Worm (Caenorhabditis elegans) whole organism, early embryonic: Measurements from ENCODE around the gene C06E4.6.

Experiments used
- B0310.2 ChIP-seq: sonication (generic microtip); optimal IDR thresholded peaks from 2 replicates; lab custom pipeline; 2016; ENCODE audit warnings: mild to moderate bottlenecking, missing genetic modification characterization, missing compliant biosample characterization
- F13C5.2 ChIP-seq: sonication (generic microtip); optimal IDR thresholded peaks from 2 replicates; lab custom pipeline; 2017; ENCODE audit warnings: mild to moderate bottlenecking, missing genetic modification characterization, inconsistent platforms, missing compliant biosample characterization
- aly-1 ChIP-seq: sonication (generic microtip); optimal IDR thresholded peaks from 2 replicates; lab custom pipeline; 2016; ENCODE audit warnings: missing genetic modification characterization, missing compliant biosample characterization
- ama-1 ChIP-seq: fragments of 150-350 bp; optimal IDR thresholded peaks from 2 replicates; lab custom pipeline; 2014
- ceh-13 ChIP-seq: fragments of 200-800 bp; sonication (Bioruptor generic); optimal IDR thresholded peaks from 2 replicates; lab custom pipeline; 2018; ENCODE audit warnings: mild to moderate bottlenecking, missing genetic modification characterization, missing compliant biosample characterization
- ceh-36 ChIP-seq: sonication (generic microtip); optimal IDR thresholded peaks from 2 replicates; lab custom pipeline; 2016; ENCODE audit warnings: missing genetic modification characterization, inconsistent platforms, missing compliant biosample characterization
- ets-7 ChIP-seq: sonication (generic microtip); optimal IDR thresholded peaks from 2 replicates; lab custom pipeline; 2016; ENCODE audit warnings: missing genotype, missing genetic modification characterization, missing compliant biosample characterization
- flt-1 ChIP-seq: fragments of 200-800 bp; sonication (Bioruptor generic); IDR thresholded peaks from 2 replicates; pipeline ENCODE4 v1.3.6; 2022; ENCODE audit warnings: missing genetic modification characterization, missing compliant biosample characterization
- hmbx-1 ChIP-seq: sonication (generic microtip); optimal IDR thresholded peaks from 2 replicates; lab custom pipeline; 2016; ENCODE audit warnings: mild to moderate bottlenecking, missing genetic modification characterization, missing compliant biosample characterization
- hmg-4 ChIP-seq: fragments of 200-800 bp; sonication (Bioruptor generic); optimal IDR thresholded peaks from 2 replicates; lab custom pipeline; 2018; ENCODE audit warnings: mild to moderate bottlenecking, missing genetic modification characterization, missing compliant biosample characterization
- hnd-1 ChIP-seq: sonication (generic microtip); optimal IDR thresholded peaks from 2 replicates; lab custom pipeline; 2016; ENCODE audit warnings: missing genetic modification characterization, missing compliant biosample characterization
- pes-1 ChIP-seq: fragments of 200-800 bp; sonication (Bioruptor generic); IDR thresholded peaks from 2 replicates; pipeline ENCODE4 v1.3.6; 2022; ENCODE audit warnings: missing genetic modification reagents, missing genetic modification characterization, missing compliant biosample characterization
- scrt-1 ChIP-seq: fragments of 200-800 bp; sonication (Bioruptor generic); IDR thresholded peaks from 2 replicates; pipeline ENCODE4 v1.3.6; 2022; ENCODE audit warnings: missing genetic modification characterization, missing compliant biosample characterization
- sea-1 ChIP-seq: fragments of 200-800 bp; sonication (Bioruptor generic); conservative IDR thresholded peaks from 2 replicates; pipeline ENCODE4 v1.3.6; 2022; ENCODE audit warnings: missing genetic modification characterization, missing compliant biosample characterization
- tbx-11 ChIP-seq: fragments of 200-800 bp; sonication (Bioruptor generic); IDR thresholded peaks from 2 replicates; pipeline ENCODE4 v1.3.6; 2022; ENCODE audit warnings: missing genetic modification characterization, missing compliant biosample characterization
- tbx-37 ChIP-seq: fragments of 200-800 bp; sonication (Bioruptor generic); conservative IDR thresholded peaks from 2 replicates; pipeline ENCODE4 v1.3.6; 2022; ENCODE audit warnings: missing genetic modification reagents, missing genetic modification characterization, missing compliant biosample characterization
- tra-4 ChIP-seq: sonication (generic microtip); optimal IDR thresholded peaks from 2 replicates; lab custom pipeline; 2017; ENCODE audit warnings: missing genetic modification characterization, missing compliant biosample characterization

Gene C06E4.6

ce11 chrIV:7227072-7227471 lies 31.0 kb downstream of the C06E4.6 start, which contains the start of gene R13A1.10:
TSS of gene R13A1.10 (minus strand) at chrIV:7227172.
- no peak for TF ChIP-seq ama-1 (lab: Kevin White, UChicago)
- TF ChIP-seq F13C5.2, result no peak
- TF ChIP-seq pes-1 (GFP tag; lab: Robert Waterston, UW), result no peak
- TF ChIP-seq aly-1 (tag; lab: Kevin White, UChicago), result no peak
- no peak for TF ChIP-seq scrt-1 (GFP tag; lab: Robert Waterston, UW)
- no peak for TF ChIP-seq tbx-37 (GFP tag; lab: Robert Waterston, UW)
- no peak for TF ChIP-seq flt-1 (GFP tag; lab: Robert Waterston, UW)
- no peak for TF ChIP-seq hnd-1
- TF ChIP-seq sea-1 (GFP tag; lab: Robert Waterston, UW), result no peak
- no peak for TF ChIP-seq B0310.2 (tag; lab: Kevin White, UChicago)

ce11 chrIV:7222088-7222487 lies 36.0 kb downstream of the C06E4.6 start:
- TF ChIP-seq ama-1 (lab: Kevin White, UChicago) (no peak), scrt-1 (GFP tag; lab: Robert Waterston, UW) (no peak), pes-1 (GFP tag; lab: Robert Waterston, UW) (no peak), hmbx-1 (tag; lab: Kevin White, UChicago) (no peak), flt-1 (GFP tag; lab: Robert Waterston, UW) (no peak), hnd-1 (no peak), ets-7 (no peak), hmg-4 (GFP tag; lab: Kevin White, UChicago) (no peak), ceh-36 (no peak), B0310.2 (tag; lab: Kevin White, UChicago) (no peak), F13C5.2 (no peak), ceh-13 (GFP tag; lab: Kevin White, UChicago) (no peak), aly-1 (tag; lab: Kevin White, UChicago) (no peak), sea-1 (GFP tag; lab: Robert Waterston, UW) (no peak), tbx-11 (GFP tag; lab: Robert Waterston, UW) (no peak), tbx-37 (GFP tag; lab: Robert Waterston, UW) (no peak), tra-4 (no peak)

- TF ChIP-seq tbx-37 (GFP tag; lab: Robert Waterston, UW) (no peak), ceh-36 (no peak), ets-7 (no peak), hmg-4 (GFP tag; lab: Kevin White, UChicago) (no peak), tra-4 (no peak), pes-1 (GFP tag; lab: Robert Waterston, UW) (no peak), ceh-13 (GFP tag; lab: Kevin White, UChicago) (no peak), tbx-11 (GFP tag; lab: Robert Waterston, UW) (no peak), scrt-1 (GFP tag; lab: Robert Waterston, UW) (no peak), flt-1 (GFP tag; lab: Robert Waterston, UW) (no peak), ama-1 (lab: Kevin White, UChicago) (no peak), F13C5.2 (no peak), B0310.2 (tag; lab: Kevin White, UChicago) (no peak), hnd-1 (no peak), aly-1 (tag; lab: Kevin White, UChicago) (no peak), sea-1 (GFP tag; lab: Robert Waterston, UW) (no peak), hmbx-1 (tag; lab: Kevin White, UChicago) (no peak)
These were observed 38.6 kb downstream of the C06E4.6 start, which contains the start of the genes glb-23 and R13A1.1 for ce11 chrIV:7219398-7220087. TSS of gene glb-23 (minus strand) at chrIV:7219498. TSS of gene R13A1.1 (plus strand) at chrIV:7220037.

- TF ChIP-seq F13C5.2, result no peak
- TF ChIP-seq tra-4, result no peak
- no peak for TF ChIP-seq flt-1 (GFP tag; lab: Robert Waterston, UW)
- TF ChIP-seq ceh-36, result no peak
- no peak for TF ChIP-seq tbx-11 (GFP tag; lab: Robert Waterston, UW)
- no peak for TF ChIP-seq tbx-37 (GFP tag; lab: Robert Waterston, UW)
- no peak for TF ChIP-seq scrt-1 (GFP tag; lab: Robert Waterston, UW)
- TF ChIP-seq hnd-1, result no peak
- no peak for TF ChIP-seq B0310.2 (tag; lab: Kevin White, UChicago)
- no peak for TF ChIP-seq aly-1 (tag; lab: Kevin White, UChicago)
- no peak for TF ChIP-seq ets-7
- no peak for TF ChIP-seq hmg-4 (GFP tag; lab: Kevin White, UChicago)
- TF ChIP-seq ama-1 (lab: Kevin White, UChicago), result no peak
- no peak for TF ChIP-seq ceh-13 (GFP tag; lab: Kevin White, UChicago)
- TF ChIP-seq sea-1 (GFP tag; lab: Robert Waterston, UW), result no peak
- TF ChIP-seq hmbx-1 (tag; lab: Kevin White, UChicago), result no peak
- no peak for TF ChIP-seq pes-1 (GFP tag; lab: Robert Waterston, UW)
These were observed 41.9 kb downstream of the C06E4.6 start for ce11 chrIV:7216210-7216609.

ce11 chrIV:7212769-7213168 lies 45.3 kb downstream of the C06E4.6 start:
- TF ChIP-seq ceh-36 (no peak), F13C5.2 (no peak), tra-4 (no peak), ets-7 (no peak)

ce11 chrIV:7211313-7211712 lies 46.8 kb downstream of the C06E4.6 start:
- TF ChIP-seq tbx-11 (GFP tag; lab: Robert Waterston, UW) (no peak), aly-1 (tag; lab: Kevin White, UChicago) (no peak), sea-1 (GFP tag; lab: Robert Waterston, UW) (no peak), ceh-13 (GFP tag; lab: Kevin White, UChicago) (no peak), scrt-1 (GFP tag; lab: Robert Waterston, UW) (no peak), hmbx-1 (tag; lab: Kevin White, UChicago) (no peak), ceh-36 (no peak), hmg-4 (GFP tag; lab: Kevin White, UChicago) (no peak)

ce11 chrIV:7208961-7209360 lies 49.1 kb downstream of the C06E4.6 start:
- TF ChIP-seq ceh-36 (no peak), sea-1 (GFP tag; lab: Robert Waterston, UW) (no peak), ceh-13 (GFP tag; lab: Kevin White, UChicago) (no peak), ets-7 (no peak), hmg-4 (GFP tag; lab: Kevin White, UChicago) (no peak), tbx-11 (GFP tag; lab: Robert Waterston, UW) (no peak), F13C5.2 (no peak), tra-4 (no peak), flt-1 (GFP tag; lab: Robert Waterston, UW) (no peak), hmbx-1 (tag; lab: Kevin White, UChicago) (no peak), aly-1 (tag; lab: Kevin White, UChicago) (no peak), scrt-1 (GFP tag; lab: Robert Waterston, UW) (no peak)
